Fruit fly (Drosophila melanogaster) whole organism, prepupa: ENCODE data around the gene Gba1b.

ENCODE experiments used
- Blimp-1 ChIP-seq: fragments of 200-800 bp; sonication (Bioruptor generic); optimal IDR thresholded peaks from 3 replicates; lab custom pipeline; 2017; ENCODE audit warnings: missing biosample characterization, missing genetic modification characterization, mild to moderate bottlenecking, moderate library complexity, missing genetic modification reagents
- CG10631 ChIP-seq: fragments of 200-800 bp; sonication (Bioruptor generic); optimal IDR thresholded peaks from 2 replicates; lab custom pipeline; 2016; ENCODE audit warnings: missing biosample characterization, missing genetic modification characterization
- CG11294 ChIP-seq: fragments of 200-800 bp; sonication (Bioruptor generic); IDR thresholded peaks from 2 replicates; pipeline ENCODE4 v1.3.6; 2022; ENCODE audit warnings: missing biosample characterization, missing genetic modification characterization
- CG11762 ChIP-seq: fragments of 200-800 bp; sonication (Bioruptor generic); optimal IDR thresholded peaks from 3 replicates; lab custom pipeline; 2016; ENCODE audit warnings: missing biosample characterization, missing genetic modification characterization; ENCODE audit not compliant: insufficient read depth
- CG15336 ChIP-seq: fragments of 200-800 bp; sonication (Bioruptor generic); IDR thresholded peaks from 2 replicates; pipeline ENCODE4 v1.3.6; 2022; ENCODE audit warnings: missing biosample characterization, missing genetic modification characterization
- CG1621 ChIP-seq: fragments of 200-800 bp; sonication (Bioruptor generic); optimal IDR thresholded peaks from 3 replicates; lab custom pipeline; 2018; ENCODE audit warnings: missing biosample characterization, mild to moderate bottlenecking, missing genetic modification characterization
- CG16779 ChIP-seq: fragments of 200-800 bp; sonication (Bioruptor generic); optimal IDR thresholded peaks from 3 replicates; lab custom pipeline; 2017; ENCODE audit warnings: missing biosample characterization, mild to moderate bottlenecking, missing genetic modification characterization
- CG3032 ChIP-seq: fragments of 200-800 bp; optimal IDR thresholded peaks from 2 replicates; lab custom pipeline; 2019; ENCODE audit warnings: missing biosample characterization, mild to moderate bottlenecking, missing genetic modification characterization, moderate library complexity
- CG31627 ChIP-seq: fragments of 200-800 bp; sonication (Bioruptor generic); optimal IDR thresholded peaks from 3 replicates; lab custom pipeline; 2016; ENCODE audit warnings: missing biosample characterization, missing genetic modification characterization
- CG32006 ChIP-seq: fragments of 200-800 bp; sonication (Bioruptor generic); optimal IDR thresholded peaks from 3 replicates; lab custom pipeline; 2017; ENCODE audit warnings: missing biosample characterization, mild to moderate bottlenecking, missing genetic modification characterization
- CG4318 ChIP-seq: fragments of 200-800 bp; sonication (Bioruptor generic); optimal IDR thresholded peaks from 3 replicates; lab custom pipeline; 2017; ENCODE audit warnings: missing biosample characterization, mild to moderate bottlenecking, missing genetic modification characterization
- CG6163 ChIP-seq: fragments of 200-800 bp; sonication (Bioruptor generic); IDR thresholded peaks from 3 replicates; pipeline ENCODE4 v1.3.6; 2022; ENCODE audit warnings: missing biosample characterization, missing genetic modification characterization
- CG6276 ChIP-seq: fragments of 200-800 bp; sonication (Bioruptor generic); optimal IDR thresholded peaks from 2 replicates; lab custom pipeline; 2017; ENCODE audit warnings: missing biosample characterization, mild to moderate bottlenecking, missing genetic modification characterization
- CG6808 ChIP-seq: fragments of 200-800 bp; sonication (Bioruptor generic); optimal IDR thresholded peaks from 3 replicates; lab custom pipeline; 2017; ENCODE audit warnings: missing biosample characterization, missing genetic modification characterization, mild to moderate bottlenecking, moderate library complexity, missing genetic modification reagents
- CG6854 ChIP-seq: fragments of 200-800 bp; sonication (Bioruptor generic); optimal IDR thresholded peaks from 2 replicates; lab custom pipeline; 2017; ENCODE audit warnings: missing biosample characterization, mild to moderate bottlenecking, missing genetic modification characterization
- CG7368 ChIP-seq: fragments of 200-800 bp; sonication (Bioruptor generic); optimal IDR thresholded peaks from 3 replicates; lab custom pipeline; 2016; ENCODE audit warnings: missing biosample characterization, missing genetic modification characterization
- CG8119 ChIP-seq: fragments of 200-800 bp; sonication (Bioruptor generic); IDR thresholded peaks from 3 replicates; pipeline ENCODE4 v1.3.6; 2022; ENCODE audit warnings: missing biosample characterization, missing genetic modification characterization
- CG9139 ChIP-seq: fragments of 200-800 bp; sonication (Bioruptor generic); optimal IDR thresholded peaks from 3 replicates; lab custom pipeline; 2017; ENCODE audit warnings: missing biosample characterization, mild to moderate bottlenecking, missing genetic modification characterization
- Eip93F ChIP-seq: fragments of 200-800 bp; sonication (Bioruptor generic); optimal IDR thresholded peaks from 2 replicates; lab custom pipeline; 2016; ENCODE audit warnings: missing biosample characterization, mild to moderate bottlenecking, missing genetic modification characterization
- Ets21C ChIP-seq: fragments of 200-800 bp; sonication (Bioruptor generic); optimal IDR thresholded peaks from 3 replicates; lab custom pipeline; 2016; ENCODE audit warnings: missing biosample characterization, missing genetic modification characterization
- Ets96B ChIP-seq: fragments of 200-800 bp; optimal IDR thresholded peaks from 2 replicates; lab custom pipeline; 2019; ENCODE audit warnings: missing biosample characterization, mild to moderate bottlenecking, missing genetic modification characterization, moderate library complexity
- Gug ChIP-seq: fragments of 200-800 bp; sonication (Bioruptor generic); IDR thresholded peaks from 2 replicates; pipeline ENCODE4 v1.3.6; 2022; ENCODE audit warnings: missing biosample characterization, missing genetic modification characterization
- Hr38 ChIP-seq: sonication (Bioruptor generic); optimal IDR thresholded peaks from 2 replicates; lab custom pipeline; 2016; ENCODE audit warnings: missing biosample characterization, missing genetic modification characterization
- Hr39 ChIP-seq: fragments of 200-800 bp; sonication (Bioruptor generic); optimal IDR thresholded peaks from 2 replicates; lab custom pipeline; 2016; ENCODE audit warnings: missing biosample characterization, missing genetic modification characterization
- Hr4 ChIP-seq: fragments of 200-800 bp; sonication (Bioruptor generic); optimal IDR thresholded peaks from 3 replicates; lab custom pipeline; 2016; ENCODE audit warnings: missing biosample characterization, missing genetic modification characterization
- Lpt ChIP-seq: fragments of 200-800 bp; sonication (Bioruptor generic); optimal IDR thresholded peaks from 3 replicates; lab custom pipeline; 2016; ENCODE audit warnings: missing biosample characterization, missing genetic modification characterization
- Met ChIP-seq: fragments of 200-800 bp; sonication (Bioruptor generic); optimal IDR thresholded peaks from 3 replicates; lab custom pipeline; 2016; ENCODE audit warnings: missing biosample characterization, missing genetic modification characterization
- Smox ChIP-seq: fragments of 200-800 bp; sonication (Bioruptor generic); optimal IDR thresholded peaks from 3 replicates; lab custom pipeline; 2016; ENCODE audit warnings: missing biosample characterization, missing genetic modification characterization
- Sox102F ChIP-seq: fragments of 200-800 bp; sonication (Bioruptor generic); optimal IDR thresholded peaks from 2 replicates; lab custom pipeline; 2016; ENCODE audit warnings: missing biosample characterization, mild to moderate bottlenecking, missing genetic modification characterization
- Sox15 ChIP-seq: fragments of 200-800 bp; sonication (Bioruptor generic); optimal IDR thresholded peaks from 3 replicates; lab custom pipeline; 2016; ENCODE audit warnings: missing biosample characterization, missing genetic modification characterization
- achi ChIP-seq: fragments of 200-800 bp; sonication (Bioruptor generic); optimal IDR thresholded peaks from 3 replicates; lab custom pipeline; 2016; ENCODE audit warnings: missing biosample characterization, missing genetic modification characterization
- acj6 ChIP-seq: fragments of 200-800 bp; sonication (Bioruptor generic); optimal IDR thresholded peaks from 3 replicates; lab custom pipeline; 2016; ENCODE audit warnings: missing biosample characterization, missing genetic modification characterization
- cyc ChIP-seq: fragments of 200-800 bp; sonication (Bioruptor generic); optimal IDR thresholded peaks from 3 replicates; lab custom pipeline; 2016; ENCODE audit warnings: missing biosample characterization, missing genetic modification characterization
- dsx ChIP-seq: fragments of 200-800 bp; optimal IDR thresholded peaks from 3 replicates; lab custom pipeline; 2019; ENCODE audit warnings: missing biosample characterization, mild to moderate bottlenecking, missing genetic modification characterization, moderate library complexity; ENCODE audit not compliant: poor library complexity, severe bottlenecking
- eg ChIP-seq: fragments of 200-800 bp; sonication (Bioruptor generic); IDR thresholded peaks from 3 replicates; pipeline ENCODE4 v1.3.6; 2022; ENCODE audit warnings: missing biosample characterization, missing genetic modification characterization
- esn ChIP-seq: fragments of 200-800 bp; sonication (Bioruptor generic); optimal IDR thresholded peaks from 2 replicates; lab custom pipeline; 2016; ENCODE audit warnings: missing biosample characterization, mild to moderate bottlenecking, missing genetic modification characterization, moderate library complexity
- fd59A ChIP-seq: fragments of 200-800 bp; sonication (Bioruptor generic); optimal IDR thresholded peaks from 2 replicates; lab custom pipeline; 2017; ENCODE audit warnings: missing biosample characterization, mild to moderate bottlenecking, missing genetic modification characterization, missing genetic modification reagents
- lz ChIP-seq: fragments of 200-800 bp; sonication (Bioruptor generic); optimal IDR thresholded peaks from 3 replicates; lab custom pipeline; 2016; ENCODE audit warnings: missing biosample characterization, missing genetic modification characterization
- pdm3 ChIP-seq: fragments of 200-800 bp; sonication (Bioruptor generic); optimal IDR thresholded peaks from 3 replicates; lab custom pipeline; 2016; ENCODE audit warnings: missing biosample characterization, missing genetic modification characterization
- salr ChIP-seq, 2 experiments: fragments of 200-800 bp; sonication (Bioruptor generic); optimal IDR thresholded peaks; 3 replicates each; lab custom pipeline; 2016 to 2018; ENCODE audit warnings: missing biosample characterization in 2 of 2, missing genetic modification characterization in 2 of 2, mild to moderate bottlenecking in 1 of 2
- spab ChIP-seq: fragments of 200-800 bp; sonication (Bioruptor generic); optimal IDR thresholded peaks from 2 replicates; lab custom pipeline; 2017; ENCODE audit warnings: missing biosample characterization, mild to moderate bottlenecking, missing genetic modification characterization, missing genetic modification reagents
- ss ChIP-seq, 2 experiments: fragments of 200-800 bp; sonication (Bioruptor generic); optimal IDR thresholded peaks; 2 replicates in 1 of 2; 3 replicates in 1 of 2; lab custom pipeline; 2017 to 2018; ENCODE audit warnings: mild to moderate bottlenecking in 2 of 2, missing biosample characterization in 2 of 2, missing genetic modification characterization in 2 of 2, moderate library complexity in 1 of 2
- topi ChIP-seq: fragments of 200-800 bp; sonication (Bioruptor generic); optimal IDR thresholded peaks from 3 replicates; lab custom pipeline; 2016; ENCODE audit warnings: missing biosample characterization, missing genetic modification characterization

Gene Gba1b

dm6 chr3R:23713901-23714300 is 9.3 kb downstream of the Gba1b start (continued):
- peak; percentile 85 for TF ChIP-seq acj6
- TF ChIP-seq Ets21C (GFP tag; lab: Kevin White, UChicago) = peak; percentile 85
- TF ChIP-seq Sox15 (GFP tag; lab: Kevin White, UChicago) = peak; percentile 63
- no peak for TF ChIP-seq CG11294 (GFP tag; lab: Robert Waterston, UW)
- TF ChIP-seq CG4318 (GFP tag; lab: Kevin White, UChicago) = no peak
- peak; percentile 56 for TF ChIP-seq eg
- peak; percentile 29 for TF ChIP-seq CG3032 (tag; lab: Kevin White, UChicago)
- TF ChIP-seq CG6276 (GFP tag; lab: Kevin White, UChicago) = no peak
- peak; percentile 79 for TF ChIP-seq achi
- peak; percentile 24 to 47 for TF ChIP-seq salr (GFP tag; optimal IDR thresholded peaks at IDR 0.05; lab: Kevin White, UChicago)
- TF ChIP-seq topi = peak; percentile 88
- TF ChIP-seq CG6808 (GFP tag; lab: Kevin White, UChicago) = peak; percentile 64
- peak; percentile 70 for TF ChIP-seq CG6163 (GFP tag; lab: Robert Waterston, UW)
- peak; percentile 57 for TF ChIP-seq CG11762 (GFP tag; lab: Kevin White, UChicago)
- TF ChIP-seq CG32006 (GFP tag; lab: Kevin White, UChicago) = peak; percentile 59
- TF ChIP-seq Ets96B (tag; lab: Kevin White, UChicago) = peak; percentile 51
- peak; percentile 90 for TF ChIP-seq CG31627 (GFP tag; lab: Kevin White, UChicago)
- TF ChIP-seq CG7368 = peak; percentile 56
- TF ChIP-seq Sox102F = peak; percentile 82
- peak; percentile 61 for TF ChIP-seq CG15336 (GFP tag; lab: Robert Waterston, UW)
- TF ChIP-seq fd59A (GFP tag; lab: Kevin White, UChicago) = peak; percentile 38
- peak; percentile 38 for TF ChIP-seq CG6854 (GFP tag; lab: Kevin White, UChicago)
- TF ChIP-seq Eip93F = peak; percentile 69
- peak; percentile 84 for TF ChIP-seq CG10631 (GFP tag; lab: Kevin White, UChicago)
- peak; percentile 63 for TF ChIP-seq spab
- peak; percentile 11 for TF ChIP-seq Blimp-1 (GFP tag; lab: Kevin White, UChicago)
- TF ChIP-seq Hr39 (GFP tag; lab: Kevin White, UChicago) = peak; percentile 91
- TF ChIP-seq CG16779 (tag; lab: Kevin White, UChicago) = no peak
- peak; percentile 74 for TF ChIP-seq cyc
- TF ChIP-seq Hr4 (GFP tag; lab: Kevin White, UChicago) = peak; percentile 65
- peak; percentile 52 for TF ChIP-seq CG9139 (GFP tag; lab: Kevin White, UChicago)
- TF ChIP-seq ss (GFP tag; optimal IDR thresholded peaks at IDR 0.05; lab: Kevin White, UChicago) = peak in 1 of 2 experiments; percentile 75
- peak; percentile 88 for TF ChIP-seq lz (GFP tag; lab: Kevin White, UChicago)
- TF ChIP-seq Hr38 = no peak
- peak; percentile 46 for TF ChIP-seq Lpt (GFP tag; lab: Kevin White, UChicago)
- peak; percentile 63 for TF ChIP-seq CG8119
- peak; percentile 53 for TF ChIP-seq CG1621 (tag; lab: Kevin White, UChicago)
- TF ChIP-seq Gug (GFP tag; lab: Robert Waterston, UW) = peak; percentile 56
- peak; percentile 93 for TF ChIP-seq esn (GFP tag; lab: Kevin White, UChicago)
- peak; percentile 41 for TF ChIP-seq dsx
- TF ChIP-seq pdm3 (GFP tag; lab: Kevin White, UChicago) = peak; percentile 79
- peak; percentile 85 for TF ChIP-seq Smox (GFP tag; lab: Kevin White, UChicago)
- TF ChIP-seq Met = peak; percentile 90
- TF ChIP-seq, all 60 proteins: peak for 51
